Worm (Caenorhabditis elegans): ENCODE results near the gene T04H1.5.

DNA sequence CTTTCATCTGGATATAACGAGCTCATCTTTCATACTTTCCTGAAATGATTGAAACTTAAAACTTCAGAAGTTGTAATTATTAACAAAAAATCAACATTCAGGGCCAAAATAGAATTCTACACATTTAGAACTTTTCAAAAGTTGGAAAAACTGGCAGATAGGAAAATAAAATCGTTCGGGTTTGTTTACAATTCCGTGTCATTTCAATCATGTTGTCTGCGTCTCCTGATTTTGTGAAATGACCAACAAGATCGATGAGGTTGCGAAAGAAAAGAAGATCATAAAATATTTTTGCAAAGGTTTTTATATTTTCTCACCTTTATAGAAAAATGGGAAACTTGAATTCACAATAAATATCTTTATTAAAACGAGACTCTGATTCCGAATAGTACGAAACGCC lies 37.4 kb downstream of the T04H1.5 start, which contains the start of gene rskd-1:
- TF ChIP-seq lin-39 (tag; optimal IDR thresholded peaks at IDR 0.05) (no peak), nhr-23 (tag; optimal IDR thresholded peaks at IDR 0.05) (no peak), skn-1 (tag; optimal IDR thresholded peaks at IDR 0.05) (no peak), ceh-9 (tag; optimal IDR thresholded peaks at IDR 0.05) (no peak), ZK546.5 (tag; optimal IDR thresholded peaks at IDR 0.05) (no peak), zag-1 (tag; optimal IDR thresholded peaks at IDR 0.05) (no peak)
